Worm (Caenorhabditis elegans) whole organism, late embryonic: ENCODE measurements around the gene cyp-33E1.

ENCODE experiments used
- C08G9.2 ChIP-seq: sonication (generic microtip); optimal IDR thresholded peaks from 2 replicates; lab custom pipeline; 2016; ENCODE audit warnings: mild to moderate bottlenecking, missing genetic modification characterization, moderate library complexity, missing compliant biosample characterization
- ama-1 ChIP-seq: fragments of 150-350 bp; optimal IDR thresholded peaks from 2 replicates; lab custom pipeline; 2014
- ceh-9 ChIP-seq: sonication (generic microtip); optimal IDR thresholded peaks from 2 replicates; lab custom pipeline; 2016; ENCODE audit warnings: mild to moderate bottlenecking, missing genetic modification characterization, inconsistent platforms, missing compliant biosample characterization
- dve-1 ChIP-seq: sonication (generic microtip); optimal IDR thresholded peaks from 2 replicates; lab custom pipeline; 2017; ENCODE audit warnings: antibody characterized with exemption, mild to moderate bottlenecking, missing genetic modification characterization, missing compliant biosample characterization
- elt-2 ChIP-seq: sonication (generic microtip); optimal IDR thresholded peaks from 2 replicates; lab custom pipeline; 2016; ENCODE audit warnings: missing genetic modification reagents, missing genetic modification characterization, missing compliant biosample characterization
- hlh-8 ChIP-seq: sonication (generic microtip); optimal IDR thresholded peaks from 2 replicates; lab custom pipeline; 2016; ENCODE audit warnings: missing genotype, missing genetic modification characterization, missing compliant biosample characterization
- pag-3 ChIP-seq: sonication (generic microtip); optimal IDR thresholded peaks from 2 replicates; lab custom pipeline; 2016; ENCODE audit warnings: missing compliant biosample characterization, missing genetic modification characterization, borderline replicate concordance
- sox-4 ChIP-seq: sonication (generic microtip); optimal IDR thresholded peaks from 2 replicates; lab custom pipeline; 2017; ENCODE audit warnings: mild to moderate bottlenecking, missing genetic modification characterization, inconsistent platforms, missing compliant biosample characterization
- tbx-7 ChIP-seq: sonication (generic microtip); optimal IDR thresholded peaks from 2 replicates; lab custom pipeline; 2016; ENCODE audit warnings: missing genotype, missing genetic modification characterization, missing compliant biosample characterization

DNA sequence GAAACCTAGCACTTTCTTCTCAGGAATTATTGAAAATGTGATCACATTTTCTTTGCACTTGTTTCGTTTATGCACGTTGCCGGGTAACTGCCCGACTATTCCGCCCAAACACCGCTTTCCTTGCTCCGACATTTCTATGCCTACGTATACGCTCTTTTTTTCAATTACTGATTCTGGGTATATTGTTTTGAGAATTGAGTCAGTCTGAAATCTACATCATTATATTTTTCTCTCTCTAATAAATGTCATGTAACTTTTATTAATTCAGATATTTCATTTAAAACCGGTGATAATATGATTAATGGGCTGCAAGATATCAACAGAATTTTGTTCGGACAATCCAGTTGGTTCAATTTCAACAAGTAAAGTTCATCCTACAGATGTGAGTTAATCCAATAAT lies 49.0 kb upstream of the cyp-33E1 start, which contains the start of gene ttll-11:
- no peak for TF ChIP-seq sox-4
- TF ChIP-seq elt-2 (tag; lab: Kevin White, UChicago), result no peak
- TF ChIP-seq ceh-9 (tag; lab: Kevin White, UChicago), result no peak
- TF ChIP-seq tbx-7 (tag; lab: Kevin White, UChicago), result no peak
- TF ChIP-seq ama-1, result no peak
- TF ChIP-seq hlh-8 (tag; lab: Kevin White, UChicago), result no peak
- no peak for TF ChIP-seq pag-3 (tag; lab: Kevin White, UChicago)
- no peak for TF ChIP-seq C08G9.2 (tag; lab: Kevin White, UChicago)
- TF ChIP-seq dve-1 (tag; lab: Kevin White, UChicago), result no peak
